Worm (Caenorhabditis elegans) whole organism, L3 larva: Measurements from ENCODE around the gene B0524.3.

Source experiments
- R02D3.7 ChIP-seq: fragments of 150-350 bp; optimal IDR thresholded peaks from 2 replicates; lab custom pipeline; 2014; ENCODE audit warnings: missing biosample characterization, missing genetic modification characterization
- ZK546.5 ChIP-seq: sonication (generic microtip); optimal IDR thresholded peaks from 2 replicates; lab custom pipeline; 2017; ENCODE audit warnings: missing biosample characterization, missing genetic modification characterization
- aly-2 ChIP-seq: fragments of 150-350 bp; optimal IDR thresholded peaks from 2 replicates; lab custom pipeline; 2014; ENCODE audit warnings: missing biosample characterization, missing genetic modification characterization
- ama-1 ChIP-seq: fragments of 150-350 bp; optimal IDR thresholded peaks from 2 replicates; lab custom pipeline; 2018
- ceh-16 ChIP-seq: sonication (generic microtip); optimal IDR thresholded peaks from 2 replicates; lab custom pipeline; 2017; ENCODE audit warnings: missing biosample characterization, missing genetic modification characterization
- ceh-28 ChIP-seq: fragments of 150-350 bp; optimal IDR thresholded peaks from 2 replicates; lab custom pipeline; 2014; ENCODE audit warnings: missing biosample characterization, missing genetic modification reagents, missing genetic modification characterization
- ceh-82 ChIP-seq: fragments of 150-350 bp; optimal IDR thresholded peaks from 2 replicates; lab custom pipeline; 2014; ENCODE audit warnings: missing biosample characterization, missing genetic modification characterization
- ceh-9 ChIP-seq: sonication (generic microtip); optimal IDR thresholded peaks from 2 replicates; lab custom pipeline; 2018; ENCODE audit warnings: missing biosample characterization, missing genetic modification characterization
- daf-12 ChIP-seq: fragments of 150-350 bp; optimal IDR thresholded peaks from 2 replicates; lab custom pipeline; 2014; ENCODE audit warnings: missing biosample characterization, missing genetic modification reagents, missing genetic modification characterization
- egl-27 ChIP-seq: sonication (generic microtip); optimal IDR thresholded peaks from 4 replicates; lab custom pipeline; 2017; ENCODE audit warnings: missing biosample characterization, missing genetic modification reagents, missing genetic modification characterization
- egl-5 ChIP-seq: fragments of 150-350 bp; optimal IDR thresholded peaks from 2 replicates; lab custom pipeline; 2017; ENCODE audit warnings: missing biosample characterization, missing genetic modification reagents, missing genetic modification characterization, inconsistent platforms
- elt-1 ChIP-seq: fragments of 150-350 bp; optimal IDR thresholded peaks from 2 replicates; lab custom pipeline; 2014; ENCODE audit warnings: missing biosample characterization, missing genetic modification characterization
- elt-2 ChIP-seq: sonication (generic microtip); optimal IDR thresholded peaks from 2 replicates; lab custom pipeline; 2016; ENCODE audit warnings: missing genetic modification reagents, mild to moderate bottlenecking, missing genetic modification characterization, missing compliant biosample characterization
- elt-3 ChIP-seq, 3 experiments: fragments of 150-350 bp in 1 of 3; sonication (generic microtip) in 2 of 3; optimal IDR thresholded peaks; 2 replicates in 2 of 3; 4 replicates in 1 of 3; lab custom pipeline; 2014 to 2017; ENCODE audit warnings: missing biosample characterization in 3 of 3, missing genetic modification characterization in 3 of 3
- eor-1 ChIP-seq, 2 experiments: fragments of 150-350 bp; optimal IDR thresholded peaks; 2 replicates each; lab custom pipeline; 2014 to 2018; ENCODE audit warnings: missing biosample characterization in 2 of 2, missing genetic modification characterization in 2 of 2
- fkh-10 ChIP-seq: sonication (generic microtip); optimal IDR thresholded peaks from 2 replicates; lab custom pipeline; 2017; ENCODE audit warnings: missing biosample characterization, missing genetic modification reagents, missing genetic modification characterization
- fkh-2 ChIP-seq: fragments of 150-350 bp; optimal IDR thresholded peaks from 2 replicates; lab custom pipeline; 2014; ENCODE audit warnings: missing biosample characterization, missing genetic modification reagents, missing genetic modification characterization
- fos-1 ChIP-seq: fragments of 150-350 bp; optimal IDR thresholded peaks from 2 replicates; lab custom pipeline; 2014; ENCODE audit warnings: missing biosample characterization, missing genetic modification characterization
- hmg-11 ChIP-seq: sonication (generic microtip); optimal IDR thresholded peaks from 2 replicates; lab custom pipeline; 2016; ENCODE audit warnings: missing genetic modification characterization, missing compliant biosample characterization
- jun-1 ChIP-seq: fragments of 150-350 bp; optimal IDR thresholded peaks from 2 replicates; lab custom pipeline; 2014; ENCODE audit warnings: missing biosample characterization, missing genetic modification reagents, missing genetic modification characterization
- lin-15B ChIP-seq: fragments of 150-350 bp; optimal IDR thresholded peaks from 2 replicates; lab custom pipeline; 2014; ENCODE audit warnings: missing biosample characterization, missing genetic modification characterization
- lin-39 ChIP-seq: fragments of 150-350 bp; optimal IDR thresholded peaks from 2 replicates; lab custom pipeline; 2018; ENCODE audit warnings: missing biosample characterization, missing genetic modification reagents, missing genetic modification characterization
- lsy-12 ChIP-seq: sonication (generic microtip); optimal IDR thresholded peaks from 2 replicates; lab custom pipeline; 2016; ENCODE audit warnings: mild to moderate bottlenecking, missing genetic modification characterization, missing compliant biosample characterization
- mdl-1 ChIP-seq: fragments of 150-350 bp; optimal IDR thresholded peaks from 2 replicates; lab custom pipeline; 2014; ENCODE audit warnings: missing biosample characterization, missing genetic modification characterization
- mml-1 ChIP-seq: fragments of 150-350 bp; sonication (generic microtip); optimal IDR thresholded peaks from 3 replicates; lab custom pipeline; 2014; ENCODE audit warnings: missing biosample characterization, missing genetic modification characterization
- nfya-1 ChIP-seq: sonication (generic microtip); optimal IDR thresholded peaks from 2 replicates; lab custom pipeline; 2017; ENCODE audit warnings: missing genetic modification characterization, mild to moderate bottlenecking, missing compliant biosample characterization, antibody characterized with exemption, moderate library complexity; ENCODE audit not compliant: insufficient read depth
- nhr-11 ChIP-seq: fragments of 150-350 bp; optimal IDR thresholded peaks from 2 replicates; lab custom pipeline; 2014; ENCODE audit warnings: missing biosample characterization, missing genetic modification characterization
- nhr-12 ChIP-seq: fragments of 150-350 bp; optimal IDR thresholded peaks from 2 replicates; lab custom pipeline; 2014; ENCODE audit warnings: missing biosample characterization, missing genetic modification characterization
- nhr-23 ChIP-seq: fragments of 150-350 bp; optimal IDR thresholded peaks from 2 replicates; lab custom pipeline; 2014; ENCODE audit warnings: missing biosample characterization, missing genetic modification reagents, missing genetic modification characterization
- nhr-237 ChIP-seq: fragments of 150-350 bp; optimal IDR thresholded peaks from 2 replicates; lab custom pipeline; 2014; ENCODE audit warnings: missing biosample characterization, missing genetic modification characterization
- nhr-25 ChIP-seq: sonication (generic microtip); optimal IDR thresholded peaks from 2 replicates; lab custom pipeline; 2017; ENCODE audit warnings: missing biosample characterization, missing genetic modification characterization
- nhr-28 ChIP-seq: fragments of 150-350 bp; optimal IDR thresholded peaks from 2 replicates; lab custom pipeline; 2014; ENCODE audit warnings: missing biosample characterization, missing genetic modification characterization
- nhr-43 ChIP-seq: sonication (generic microtip); optimal IDR thresholded peaks from 2 replicates; lab custom pipeline; 2016; ENCODE audit warnings: mild to moderate bottlenecking, missing genetic modification characterization, missing compliant biosample characterization; ENCODE audit not compliant: poor library complexity, severe bottlenecking
- nhr-67 ChIP-seq: fragments of 150-350 bp; optimal IDR thresholded peaks from 2 replicates; lab custom pipeline; 2014; ENCODE audit warnings: missing biosample characterization, missing genetic modification characterization
- nhr-76 ChIP-seq: fragments of 150-350 bp; sonication (generic microtip); optimal IDR thresholded peaks from 5 replicates; lab custom pipeline; 2014; ENCODE audit warnings: missing biosample characterization, missing genetic modification characterization
- nhr-77 ChIP-seq: fragments of 150-350 bp; optimal IDR thresholded peaks from 2 replicates; lab custom pipeline; 2014; ENCODE audit warnings: missing biosample characterization, missing genetic modification characterization
- pha-4 ChIP-seq: fragments of 150-350 bp; optimal IDR thresholded peaks from 2 replicates; lab custom pipeline; 2014; ENCODE audit warnings: missing biosample characterization, missing genetic modification reagents, missing genetic modification characterization
- pqm-1 ChIP-seq: fragments of 150-350 bp; optimal IDR thresholded peaks from 2 replicates; lab custom pipeline; 2017; ENCODE audit warnings: missing biosample characterization, missing genetic modification characterization, inconsistent platforms
- sea-2 ChIP-seq: fragments of 150-350 bp; sonication (generic microtip); optimal IDR thresholded peaks from 4 replicates; lab custom pipeline; 2014; ENCODE audit warnings: missing biosample characterization, missing genetic modification reagents, missing genetic modification characterization
- skn-1 ChIP-seq: fragments of 150-350 bp; optimal IDR thresholded peaks from 2 replicates; lab custom pipeline; 2014; ENCODE audit warnings: missing biosample characterization, missing genetic modification characterization
- snpc-4 ChIP-seq: fragments of 150-350 bp; optimal IDR thresholded peaks from 2 replicates; lab custom pipeline; 2014; ENCODE audit warnings: missing biosample characterization, missing genetic modification characterization
- tbx-2 ChIP-seq: sonication (generic microtip); optimal IDR thresholded peaks from 2 replicates; lab custom pipeline; 2016; ENCODE audit warnings: mild to moderate bottlenecking, missing genetic modification characterization, missing compliant biosample characterization
- unc-39 ChIP-seq: sonication (generic microtip); optimal IDR thresholded peaks from 4 replicates; lab custom pipeline; 2017; ENCODE audit warnings: missing biosample characterization, missing genetic modification characterization
- unc-62 ChIP-seq: fragments of 150-350 bp; sonication (generic microtip); optimal IDR thresholded peaks from 4 replicates; lab custom pipeline; 2014; ENCODE audit warnings: missing biosample characterization, missing genetic modification reagents, missing genetic modification characterization
- zag-1 ChIP-seq: fragments of 150-350 bp; optimal IDR thresholded peaks from 2 replicates; lab custom pipeline; 2014; ENCODE audit warnings: missing biosample characterization, missing genetic modification characterization
- ztf-11 ChIP-seq: fragments of 150-350 bp; optimal IDR thresholded peaks from 2 replicates; lab custom pipeline; 2014; ENCODE audit warnings: missing biosample characterization, missing genetic modification characterization
- ztf-4 ChIP-seq: fragments of 150-350 bp; optimal IDR thresholded peaks from 2 replicates; lab custom pipeline; 2014; ENCODE audit warnings: missing biosample characterization, missing genetic modification characterization

The B0524.3 gene

DNA sequence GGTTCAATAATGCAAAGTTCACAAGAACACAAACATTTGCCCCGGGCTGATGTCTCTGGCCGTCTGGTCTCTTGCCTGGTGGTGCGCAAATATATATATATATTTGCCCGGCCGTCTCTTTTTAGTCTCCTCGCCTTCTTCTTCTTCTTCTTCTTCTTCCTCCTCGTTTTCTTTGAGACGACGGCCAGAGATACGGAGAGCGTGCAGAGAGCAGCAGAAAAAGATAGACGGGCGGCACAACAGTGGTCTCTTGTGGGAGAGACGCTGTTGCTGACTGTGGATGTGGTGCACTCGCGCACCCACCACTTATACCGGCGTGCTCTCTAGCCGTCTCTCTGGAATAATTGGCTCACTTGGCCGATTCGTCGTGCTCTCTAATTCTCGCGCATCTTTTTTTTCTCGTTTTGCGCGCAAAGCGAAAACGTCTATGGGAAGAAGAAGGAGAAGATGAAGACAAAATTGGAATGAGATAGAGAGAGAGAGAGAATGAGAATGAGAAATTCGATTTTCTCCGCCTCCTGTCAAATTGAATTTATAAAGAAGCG is 33.8 kb downstream of the B0524.3 start:
- peak; percentile 91 for TF ChIP-seq ceh-28 (tag; lab: Kevin White, UChicago)
- TF ChIP-seq pqm-1 (tag; lab: Kevin White, UChicago), result peak; percentile 80
- no peak for TF ChIP-seq nhr-76
- TF ChIP-seq nhr-237, result no peak
- TF ChIP-seq egl-27, result peak; percentile 86
- TF ChIP-seq unc-39 (tag; lab: Kevin White, UChicago), result no peak
- TF ChIP-seq fkh-10 (GFP tag; lab: Kevin White, UChicago), result peak; percentile 93
- TF ChIP-seq mdl-1 (tag; lab: Kevin White, UChicago), result peak; percentile 87
- peak; percentile 52 for TF ChIP-seq egl-5 (tag; lab: Kevin White, UChicago)
- peak; percentile 96 for TF ChIP-seq jun-1 (tag; lab: Kevin White, UChicago)
- TF ChIP-seq snpc-4 (tag; lab: Kevin White, UChicago), result peak; percentile 73
- TF ChIP-seq aly-2 (tag; lab: Kevin White, UChicago), result no peak
- peak; percentile 70 for TF ChIP-seq elt-1
- TF ChIP-seq unc-62 (GFP tag; lab: Kevin White, UChicago), result peak; percentile 39
- peak; percentile 11 for TF ChIP-seq sea-2 (GFP tag; lab: Kevin White, UChicago)
- TF ChIP-seq skn-1, result peak; percentile 71
- no peak for TF ChIP-seq ceh-9 (tag; lab: Kevin White, UChicago)
- TF ChIP-seq lin-39 (tag; lab: Kevin White, UChicago), result peak; percentile 35
- TF ChIP-seq nhr-11 (tag; lab: Kevin White, UChicago), result peak; percentile 90
- peak; percentile 72 for TF ChIP-seq R02D3.7
- TF ChIP-seq ama-1 (lab: Kevin White, UChicago), result peak; percentile 29
- TF ChIP-seq elt-3 (tag; optimal IDR thresholded peaks at IDR 0.05; lab: Kevin White, UChicago), result peak; percentile 4 to 82 (median 31)
- TF ChIP-seq daf-12, result peak; percentile 25
- TF ChIP-seq nhr-67 (tag; lab: Kevin White, UChicago), result no peak
- TF ChIP-seq ceh-16 (tag; lab: Kevin White, UChicago), result no peak
- TF ChIP-seq ztf-11 (tag; lab: Kevin White, UChicago), result no peak
- TF ChIP-seq nhr-77 (tag; lab: Kevin White, UChicago), result peak; percentile 42
- peak; percentile 96 for TF ChIP-seq tbx-2
- peak; percentile 89 for TF ChIP-seq lsy-12
- no peak for TF ChIP-seq nhr-12
- peak; percentile 52 for TF ChIP-seq ceh-82 (tag; lab: Kevin White, UChicago)
- TF ChIP-seq hmg-11 (tag; lab: Kevin White, UChicago), result peak; percentile 94
- peak; percentile 91 for TF ChIP-seq nfya-1 (tag; lab: Kevin White, UChicago)
- TF ChIP-seq nhr-23 (tag; lab: Kevin White, UChicago), result peak; percentile 95
- TF ChIP-seq eor-1 (tag; optimal IDR thresholded peaks at IDR 0.05; lab: Kevin White, UChicago), result peak in 1 of 2 experiments; percentile 55
- peak; percentile 63 for TF ChIP-seq lin-15B (tag; lab: Kevin White, UChicago)
- TF ChIP-seq mml-1, result no peak
- peak; percentile 97 for TF ChIP-seq nhr-43 (tag; lab: Kevin White, UChicago)
- TF ChIP-seq elt-2 (tag; lab: Kevin White, UChicago), result peak; percentile 92
- TF ChIP-seq zag-1 (tag; lab: Kevin White, UChicago), result peak; percentile 71
- no peak for TF ChIP-seq ZK546.5 (tag; lab: Kevin White, UChicago)
- TF ChIP-seq nhr-28 (tag; lab: Kevin White, UChicago), result no peak
- peak; percentile 94 for TF ChIP-seq pha-4 (tag; lab: Kevin White, UChicago)
- TF ChIP-seq fos-1 (tag; lab: Kevin White, UChicago), result peak; percentile 54
- no peak for TF ChIP-seq fkh-2 (tag; lab: Kevin White, UChicago)
- TF ChIP-seq nhr-25, result peak; percentile 88
- TF ChIP-seq ztf-4 (tag; lab: Kevin White, UChicago), result peak; percentile 36
